Worm (Caenorhabditis elegans) whole organism, late embryonic: ENCODE results near the gene C03H5.4.

Experiments used
- T23F11.4 ChIP-seq: fragments of 200-800 bp; sonication (Bioruptor generic); optimal IDR thresholded peaks from 2 replicates; lab custom pipeline; 2018; ENCODE audit warnings: mild to moderate bottlenecking, missing genetic modification characterization, missing compliant biosample characterization
- ahr-1 ChIP-seq: sonication (generic microtip); optimal IDR thresholded peaks from 2 replicates; lab custom pipeline; 2016; ENCODE audit warnings: missing genetic modification characterization, missing compliant biosample characterization
- ceh-18 ChIP-seq: sonication (generic microtip); optimal IDR thresholded peaks from 2 replicates; lab custom pipeline; 2016; ENCODE audit warnings: missing genetic modification characterization, missing compliant biosample characterization
- ceh-19 ChIP-seq: fragments of 200-800 bp; sonication (Bioruptor generic); optimal IDR thresholded peaks from 2 replicates; lab custom pipeline; 2018; ENCODE audit warnings: mild to moderate bottlenecking, missing genetic modification characterization, missing compliant biosample characterization
- nhr-11 ChIP-seq: fragments of 150-350 bp; optimal IDR thresholded peaks from 2 replicates; lab custom pipeline; 2014; ENCODE audit warnings: missing biosample characterization, missing genetic modification characterization
- pha-4 ChIP-seq: fragments of 150-350 bp; optimal IDR thresholded peaks from 2 replicates; lab custom pipeline; 2018; ENCODE audit warnings: missing biosample characterization, missing genetic modification reagents, missing genetic modification characterization
- pqm-1 ChIP-seq: sonication (generic microtip); optimal IDR thresholded peaks from 2 replicates; lab custom pipeline; 2016; ENCODE audit warnings: missing genetic modification characterization, missing compliant biosample characterization
- unc-86 ChIP-seq: sonication (generic microtip); optimal IDR thresholded peaks from 2 replicates; lab custom pipeline; 2016; ENCODE audit warnings: missing genetic modification characterization, missing compliant biosample characterization
- zip-5 ChIP-seq: sonication (generic microtip); optimal IDR thresholded peaks from 2 replicates; lab custom pipeline; 2016; ENCODE audit warnings: missing genetic modification characterization, missing compliant biosample characterization

DNA sequence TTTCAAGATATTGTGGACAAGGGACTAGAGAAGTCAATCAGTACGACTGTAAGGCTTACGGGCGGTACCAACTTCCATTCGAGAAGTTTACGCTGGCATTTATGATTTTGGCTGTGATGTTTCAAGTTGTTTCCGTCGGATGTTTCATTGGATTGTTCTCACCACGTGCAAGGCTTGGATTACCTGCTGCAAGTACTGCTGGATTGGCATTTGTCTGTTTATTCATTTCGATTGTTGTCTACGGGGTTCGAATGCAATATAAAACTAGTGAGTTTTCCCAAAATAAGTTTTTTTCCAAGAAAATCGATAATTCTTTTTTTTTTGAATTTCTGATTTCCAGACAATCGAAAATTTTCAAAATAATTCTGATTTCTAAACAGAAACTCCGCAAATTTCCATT, 34.3 kb upstream of the C03H5.4 start:
- no peak for TF ChIP-seq pqm-1 (tag; lab: Kevin White, UChicago)
- TF ChIP-seq ceh-19 (GFP tag; lab: Kevin White, UChicago): no peak
- no peak for TF ChIP-seq unc-86 (tag; lab: Kevin White, UChicago)
- no peak for TF ChIP-seq ceh-18
- TF ChIP-seq ahr-1 (tag; lab: Kevin White, UChicago): no peak
- no peak for TF ChIP-seq nhr-11 (tag; lab: Kevin White, UChicago)
- TF ChIP-seq zip-5 (tag; lab: Kevin White, UChicago): no peak
- TF ChIP-seq T23F11.4: no peak
- no peak for TF ChIP-seq pha-4
